Worm (Caenorhabditis elegans): Measurements from ENCODE around the gene hda-1.

ce11 chrV:14532374-14532773 is 7.2 kb downstream of the hda-1 start:
- TF ChIP-seq ceh-82 (tag; optimal IDR thresholded peaks at IDR 0.05) (no peak), elt-1 (tag; optimal IDR thresholded peaks at IDR 0.05) (no peak), pha-4 (tag; optimal IDR thresholded peaks at IDR 0.05) (no peak), fos-1 (tag; optimal IDR thresholded peaks at IDR 0.05) (no peak)

Data from whole organism, L3 larva.